Worm (Caenorhabditis elegans) whole organism, young adult: ENCODE data around the gene srsx-37.
"Not testable (repeated sequence)": the region's sequence is repeated elsewhere in the genome, so short reads cannot be mapped to it uniquely, and the experiment has no call there.

Source experiments
- F10E7.11 ChIP-seq: sonication (generic microtip); optimal IDR thresholded peaks from 2 replicates; lab custom pipeline; 2017; ENCODE audit warnings: mild to moderate bottlenecking, missing genetic modification characterization, moderate library complexity, missing compliant biosample characterization
- F55B11.4 ChIP-seq: sonication (generic microtip); optimal IDR thresholded peaks from 2 replicates; lab custom pipeline; 2016; ENCODE audit warnings: missing compliant biosample characterization, missing genetic modification characterization, borderline replicate concordance; ENCODE audit not compliant: insufficient read depth
- attf-3 ChIP-seq: fragments of 200-800 bp; sonication (Bioruptor generic); conservative IDR thresholded peaks from 2 replicates; pipeline ENCODE4 v1.3.6; 2022; ENCODE audit warnings: missing genetic modification reagents, missing genetic modification characterization, missing compliant biosample characterization
- cebp-2 ChIP-seq: fragments of 200-800 bp; sonication (Bioruptor generic); IDR thresholded peaks from 2 replicates; pipeline ENCODE4 v1.3.6; 2022; ENCODE audit warnings: missing genetic modification characterization, missing compliant biosample characterization
- ceh-100 ChIP-seq: fragments of 200-800 bp; sonication (Bioruptor generic); IDR thresholded peaks from 2 replicates; pipeline ENCODE4 v1.3.6; 2022; ENCODE audit warnings: missing genetic modification reagents, missing genetic modification characterization, missing compliant biosample characterization
- ceh-79 ChIP-seq: sonication (generic microtip); optimal IDR thresholded peaks from 2 replicates; lab custom pipeline; 2017; ENCODE audit warnings: mild to moderate bottlenecking, missing genetic modification characterization, missing compliant biosample characterization
- fkh-3 ChIP-seq: sonication (generic microtip); optimal IDR thresholded peaks from 2 replicates; lab custom pipeline; 2016; ENCODE audit warnings: mild to moderate bottlenecking, missing genetic modification characterization, missing compliant biosample characterization
- ztf-28 ChIP-seq: fragments of 200-800 bp; sonication (Bioruptor generic); IDR thresholded peaks from 2 replicates; pipeline ENCODE4 v1.3.6; 2022; ENCODE audit warnings: missing genetic modification reagents, missing genetic modification characterization, missing compliant biosample characterization
- ztf-3 ChIP-seq: fragments of 200-800 bp; sonication (Bioruptor generic); optimal IDR thresholded peaks from 2 replicates; lab custom pipeline; 2018; ENCODE audit warnings: mild to moderate bottlenecking, missing genetic modification characterization, missing compliant biosample characterization

The srsx-37 gene

DNA sequence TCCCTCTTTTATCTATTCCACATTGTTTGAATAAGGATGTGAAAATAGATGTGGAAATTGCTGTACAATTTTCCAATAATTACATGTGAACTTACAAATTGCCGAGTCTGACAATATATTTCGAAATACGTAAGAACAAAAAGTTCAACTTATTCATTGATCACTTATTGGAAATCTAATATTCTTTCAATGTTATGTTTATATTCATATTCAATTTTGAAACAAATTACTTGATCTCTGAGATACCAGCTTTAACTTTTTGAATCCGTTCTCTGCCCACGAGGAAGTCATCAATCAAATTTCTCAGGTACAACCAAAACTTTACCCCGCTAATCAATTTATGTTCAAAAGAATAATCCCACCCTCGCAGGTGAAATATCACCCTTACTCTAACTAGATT is 43.8 kb downstream of the srsx-37 start, which contains the start of gene sri-26:
TSS of gene sri-26 (plus strand) at position 301 of the 400 bp plus-strand sequence.
- not testable (repeated sequence) for TF ChIP-seq F55B11.4 (tag; lab: Kevin White, UChicago); ztf-3 (GFP tag; lab: Kevin White, UChicago); cebp-2

- not testable (repeated sequence) for TF ChIP-seq attf-3; ceh-79 (tag; lab: Kevin White, UChicago); ceh-100 (GFP tag; lab: Robert Waterston, UW)
Observed at ce11 chrV:15211869-15212268, 47.1 kb downstream of the srsx-37 start, which contains the start of gene sri-24. sri-24 (plus strand) TSS chrV:15212169.

DNA sequence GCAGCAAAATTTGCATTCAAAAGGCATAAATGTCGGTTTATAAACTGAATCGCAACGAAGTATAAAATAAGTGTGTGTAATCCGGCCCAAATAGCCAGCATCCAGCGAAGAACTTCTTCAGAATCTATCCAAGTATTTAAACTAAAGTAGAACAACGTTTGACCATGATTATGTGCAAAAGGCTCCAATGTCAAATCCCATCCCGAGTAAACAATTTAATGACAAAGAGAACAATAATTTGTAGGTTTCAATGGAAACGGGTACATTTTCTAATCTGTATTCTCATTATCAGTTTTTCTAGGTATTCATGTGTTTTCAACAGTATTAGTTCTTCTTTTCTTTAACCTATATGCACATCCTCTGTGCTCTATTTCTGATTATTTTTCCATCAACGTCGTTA is 51.3 kb downstream of the srsx-37 start, which contains the start of gene C41G6.12:
TSS of gene C41G6.12 (minus strand) at position 101 of the 400 bp plus-strand sequence.
- TF ChIP-seq fkh-3 (tag; lab: Kevin White, UChicago); F10E7.11 (tag; lab: Kevin White, UChicago); ztf-28 (GFP tag; lab: Robert Waterston, UW): not testable (repeated sequence)
